Fruit fly (Drosophila melanogaster) whole organism, wandering third instar larva: ENCODE measurements around the gene CG33689.
A peak's percentile ranks its signal among the peaks of the same experiment; 100 is the strongest.

ENCODE experiments used
- Abd-B ChIP-seq: fragments of >200 bp; optimal IDR thresholded peaks from 2 replicates; lab custom pipeline; 2017; ENCODE audit warnings: missing biosample characterization, missing genetic modification characterization
- CG32264 ChIP-seq: fragments of 200-800 bp; sonication (Bioruptor generic); optimal IDR thresholded peaks from 2 replicates; lab custom pipeline; 2016; ENCODE audit warnings: missing biosample characterization, missing genetic modification characterization
- CG9705 ChIP-seq: fragments of 200-800 bp; sonication (Bioruptor generic); optimal IDR thresholded peaks from 2 replicates; lab custom pipeline; 2018; ENCODE audit warnings: missing biosample characterization, mild to moderate bottlenecking, missing genetic modification characterization
- CrebA ChIP-seq: fragments of 200-800 bp; sonication (Bioruptor generic); optimal IDR thresholded peaks from 2 replicates; lab custom pipeline; 2016; ENCODE audit warnings: missing biosample characterization, mild to moderate bottlenecking, missing genetic modification characterization, borderline replicate concordance
- Dif ChIP-seq: fragments of 200-275, 200-300 bp; sonication (Bioruptor generic); optimal IDR thresholded peaks from 2 replicates; lab custom pipeline; 2018; ENCODE audit warnings: missing biosample characterization, missing genetic modification characterization; ENCODE audit not compliant: partially characterized antibody
- GATAd ChIP-seq: sonication (Bioruptor generic); optimal IDR thresholded peaks from 2 replicates; lab custom pipeline; 2016; ENCODE audit warnings: missing biosample characterization, missing genetic modification characterization
- HLH106 ChIP-seq: fragments of 200-800 bp; optimal IDR thresholded peaks from 3 replicates; lab custom pipeline; 2019; ENCODE audit warnings: missing biosample characterization, mild to moderate bottlenecking, missing genetic modification characterization, moderate library complexity
- Hnf4 ChIP-seq: fragments of 200-800 bp; sonication (Bioruptor generic); optimal IDR thresholded peaks from 2 replicates; lab custom pipeline; 2016; ENCODE audit warnings: missing biosample characterization, mild to moderate bottlenecking, missing genetic modification characterization
- Hr78 ChIP-seq: fragments of >200 bp; optimal IDR thresholded peaks from 2 replicates; lab custom pipeline; 2017; ENCODE audit warnings: missing biosample characterization, missing genetic modification characterization
- Jra ChIP-seq: sonication (Bioruptor generic); optimal IDR thresholded peaks from 2 replicates; lab custom pipeline; 2016; ENCODE audit warnings: missing biosample characterization, missing genetic modification characterization
- Mio ChIP-seq: sonication (Bioruptor generic); optimal IDR thresholded peaks from 2 replicates; lab custom pipeline; 2016; ENCODE audit warnings: missing biosample characterization, missing genetic modification characterization
- Myc ChIP-seq: fragments of >200 bp; optimal IDR thresholded peaks from 2 replicates; lab custom pipeline; 2017
- OdsH ChIP-seq: fragments of 200-800 bp; sonication (Bioruptor generic); optimal IDR thresholded peaks from 2 replicates; lab custom pipeline; 2016; ENCODE audit warnings: missing biosample characterization, mild to moderate bottlenecking, missing genetic modification characterization
- Rel ChIP-seq, 2 experiments: fragments of 200-800 bp; sonication (Bioruptor generic) in 1 of 2; optimal IDR thresholded peaks; 2 replicates in 1 of 2; 3 replicates in 1 of 2; lab custom pipeline; 2016 to 2019; ENCODE audit warnings: mild to moderate bottlenecking in 2 of 2, missing biosample characterization in 2 of 2, missing genetic modification characterization in 2 of 2, moderate library complexity in 1 of 2
- Sp1 ChIP-seq: fragments of 200-800 bp; sonication (Bioruptor generic); optimal IDR thresholded peaks from 3 replicates; lab custom pipeline; 2019; ENCODE audit warnings: missing biosample characterization, mild to moderate bottlenecking, missing genetic modification characterization, moderate library complexity
- Vsx2 ChIP-seq: fragments of 200-300, 225-300 bp; sonication (Bioruptor generic); optimal IDR thresholded peaks from 2 replicates; lab custom pipeline; 2018; ENCODE audit warnings: missing biosample characterization, missing genetic modification characterization; ENCODE audit not compliant: partially characterized antibody
- br ChIP-seq: fragments of 200-800 bp; sonication (Bioruptor generic); optimal IDR thresholded peaks from 2 replicates; lab custom pipeline; 2016; ENCODE audit warnings: missing biosample characterization, missing genetic modification characterization
- brk ChIP-seq: fragments of 200-800 bp; sonication (Bioruptor generic); optimal IDR thresholded peaks from 2 replicates; lab custom pipeline; 2016; ENCODE audit warnings: missing biosample characterization, mild to moderate bottlenecking, missing genetic modification characterization
- dl ChIP-seq, 2 experiments: fragments of 175-275, 200-275 bp in 1 of 2; fragments of 200-275 bp in 1 of 2; sonication (Bioruptor generic); optimal IDR thresholded peaks; lab custom pipeline; 2018; ENCODE audit warnings: mild to moderate bottlenecking in 2 of 2, missing biosample characterization in 2 of 2, missing genetic modification characterization in 2 of 2, moderate library complexity in 2 of 2; ENCODE audit not compliant: partially characterized antibody in 2 of 2, insufficient read depth in 1 of 2
- dmrt93B ChIP-seq: fragments of 200-800 bp; sonication (Bioruptor generic); optimal IDR thresholded peaks from 2 replicates; lab custom pipeline; 2018; ENCODE audit warnings: missing biosample characterization, mild to moderate bottlenecking, missing genetic modification characterization
- ey ChIP-seq: fragments of 200-800 bp; sonication (Bioruptor generic); optimal IDR thresholded peaks from 2 replicates; lab custom pipeline; 2016; ENCODE audit warnings: missing biosample characterization, missing genetic modification characterization
- foxo ChIP-seq, 2 experiments: fragments of 200-800 bp; sonication (Bioruptor generic); optimal IDR thresholded peaks; 2 replicates in 1 of 2; 3 replicates in 1 of 2; lab custom pipeline; 2016 to 2017; ENCODE audit warnings: missing biosample characterization in 2 of 2, missing genetic modification characterization in 2 of 2
- fru ChIP-seq: fragments of 200-800 bp; sonication (Bioruptor generic); optimal IDR thresholded peaks from 3 replicates; lab custom pipeline; 2016; ENCODE audit warnings: missing biosample characterization, mild to moderate bottlenecking, missing genetic modification characterization
- h ChIP-seq: fragments of 200-800 bp; sonication (Bioruptor generic); optimal IDR thresholded peaks from 3 replicates; lab custom pipeline; 2016; ENCODE audit warnings: missing biosample characterization, mild to moderate bottlenecking, missing genetic modification characterization
- jim ChIP-seq: fragments of 175-275, 200-325 bp; sonication (Bioruptor generic); optimal IDR thresholded peaks from 2 replicates; lab custom pipeline; 2016; ENCODE audit warnings: missing biosample characterization, mild to moderate bottlenecking, missing genetic modification characterization
- lola ChIP-seq: fragments of >200 bp; optimal IDR thresholded peaks from 2 replicates; lab custom pipeline; 2017; ENCODE audit warnings: missing biosample characterization, missing genetic modification characterization
- pan ChIP-seq: fragments of >200 bp; optimal IDR thresholded peaks from 2 replicates; lab custom pipeline; 2017
- psq ChIP-seq: fragments of 200-800 bp; sonication (Bioruptor generic); optimal IDR thresholded peaks from 3 replicates; lab custom pipeline; 2017; ENCODE audit warnings: missing biosample characterization, mild to moderate bottlenecking, missing genetic modification characterization, moderate library complexity
- rgr ChIP-seq: fragments of 200-800 bp; sonication (Bioruptor generic); optimal IDR thresholded peaks from 3 replicates; lab custom pipeline; 2016; ENCODE audit warnings: missing biosample characterization, mild to moderate bottlenecking, missing genetic modification characterization
- sage ChIP-seq: fragments of 200-800 bp; sonication (Bioruptor generic); optimal IDR thresholded peaks from 2 replicates; lab custom pipeline; 2016; ENCODE audit warnings: missing biosample characterization, mild to moderate bottlenecking, missing genetic modification characterization
- sv ChIP-seq: fragments of 200-800 bp; sonication (Bioruptor generic); optimal IDR thresholded peaks from 3 replicates; lab custom pipeline; 2016; ENCODE audit warnings: missing biosample characterization, missing genetic modification characterization
- tai ChIP-seq: sonication (Bioruptor generic); optimal IDR thresholded peaks from 2 replicates; lab custom pipeline; 2016; ENCODE audit warnings: missing biosample characterization, missing genetic modification characterization
- usp ChIP-seq: fragments of >200 bp; optimal IDR thresholded peaks from 2 replicates; lab custom pipeline; 2017; ENCODE audit warnings: missing biosample characterization, missing genetic modification characterization
- woc ChIP-seq: sonication (Bioruptor generic); optimal IDR thresholded peaks from 2 replicates; lab custom pipeline; 2016; ENCODE audit warnings: missing biosample characterization, mild to moderate bottlenecking, missing genetic modification characterization

CG33689 gene

dm6 chr3L:16211936-16212287 is 11.9 kb downstream of the CG33689 start:
- peak; percentile 66 for TF ChIP-seq psq (GFP tag; lab: Kevin White, UChicago)
- TF ChIP-seq jim, result no peak
- TF ChIP-seq GATAd, result no peak
- peak in 1 of 2 experiments; percentile 36 for TF ChIP-seq foxo (GFP tag; optimal IDR thresholded peaks at IDR 0.05; lab: Kevin White, UChicago)
- TF ChIP-seq usp (GFP tag; lab: Kevin White, UChicago), result no peak
- TF ChIP-seq tai, result no peak
- TF ChIP-seq HLH106 (tag; lab: Kevin White, UChicago), result peak; percentile 5
- TF ChIP-seq Sp1, result peak; percentile 19
- peak; percentile 45 for TF ChIP-seq OdsH (GFP tag; lab: Kevin White, UChicago)
- no peak for TF ChIP-seq CrebA (GFP tag; lab: Kevin White, UChicago)
- TF ChIP-seq Mio (GFP tag; lab: Kevin White, UChicago), result no peak
- TF ChIP-seq Jra, result no peak
- TF ChIP-seq sage (GFP tag; lab: Kevin White, UChicago), result no peak

DNA sequence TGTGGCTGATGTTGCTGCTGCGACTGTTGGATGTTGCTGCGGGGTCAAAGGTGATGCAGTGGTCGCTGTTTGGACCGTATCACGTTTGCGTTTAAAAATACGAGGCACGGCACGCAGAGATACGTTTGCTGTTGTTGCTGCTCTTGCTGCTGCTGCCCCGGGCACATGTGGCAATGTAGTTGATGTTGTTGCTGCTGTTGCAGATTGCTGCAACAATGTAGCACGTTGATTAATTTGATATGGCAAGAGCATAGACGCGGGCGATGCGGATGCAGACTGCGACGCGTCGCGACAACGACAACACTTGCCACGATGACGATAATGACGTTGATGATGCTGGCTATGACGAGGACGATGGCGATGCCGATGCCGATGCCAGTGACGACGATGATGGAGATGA is 13.2 kb downstream of the CG33689 start:
- TF ChIP-seq CG32264 (no peak), Vsx2 (GFP tag; lab: Kevin White, UChicago) (no peak)

DNA sequence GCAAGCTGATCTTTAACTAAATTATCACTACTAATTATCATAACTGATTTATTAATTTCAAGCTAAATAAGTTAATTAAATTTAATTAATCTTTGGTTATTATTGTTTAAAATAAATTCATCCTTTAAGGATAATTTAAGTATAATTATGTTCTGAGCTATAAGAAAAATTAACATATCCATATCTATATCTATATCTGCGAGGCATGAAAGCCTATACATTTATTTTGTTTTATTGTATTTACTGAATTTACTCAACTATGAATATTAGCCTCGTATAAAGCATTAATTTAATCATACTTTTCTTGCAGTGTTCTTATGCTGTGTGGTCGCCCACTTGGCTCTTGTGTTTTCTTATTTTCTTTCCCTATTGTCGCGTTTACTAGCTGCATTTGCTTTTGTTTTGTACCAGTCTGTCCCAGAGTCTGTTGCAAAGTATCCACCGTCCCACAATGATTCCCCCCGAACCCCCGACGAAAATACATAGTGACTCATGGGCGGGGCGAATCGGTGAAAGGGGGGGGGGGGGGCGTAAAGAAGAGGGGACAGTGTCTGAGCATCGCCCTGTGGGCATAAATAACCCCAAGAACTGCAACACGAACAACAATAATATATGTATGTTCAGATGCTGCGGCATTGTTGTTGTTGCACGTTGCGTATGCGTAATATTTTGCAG is 14.6 kb downstream of the CG33689 start:
- TF ChIP-seq dl (GFP tag; optimal IDR thresholded peaks at IDR 0.05; lab: Kevin White, UChicago; ENCODE audit: insufficient read depth in 1 of 2, partially characterized antibody in 2 of 2) (no peak), pan (lab: Kevin White, UChicago) (no peak), ey (GFP tag; lab: Kevin White, UChicago) (no peak), Hnf4 (GFP tag; lab: Kevin White, UChicago) (no peak), Vsx2 (GFP tag; lab: Kevin White, UChicago) (no peak), foxo (GFP tag; optimal IDR thresholded peaks at IDR 0.05; lab: Kevin White, UChicago) (no peak), dmrt93B (GFP tag; lab: Kevin White, UChicago) (no peak), lola (GFP tag; lab: Kevin White, UChicago) (no peak), OdsH (GFP tag; lab: Kevin White, UChicago) (no peak), rgr (GFP tag; lab: Kevin White, UChicago) (no peak), brk (GFP tag; lab: Kevin White, UChicago) (no peak), psq (GFP tag; lab: Kevin White, UChicago) (no peak), Jra (no peak), Hr78 (GFP tag; lab: Kevin White, UChicago) (no peak), Dif (GFP tag; lab: Kevin White, UChicago) (no peak), sv (GFP tag; lab: Kevin White, UChicago) (no peak), fru (GFP tag; lab: Kevin White, UChicago) (no peak), Sp1 (no peak)

DNA sequence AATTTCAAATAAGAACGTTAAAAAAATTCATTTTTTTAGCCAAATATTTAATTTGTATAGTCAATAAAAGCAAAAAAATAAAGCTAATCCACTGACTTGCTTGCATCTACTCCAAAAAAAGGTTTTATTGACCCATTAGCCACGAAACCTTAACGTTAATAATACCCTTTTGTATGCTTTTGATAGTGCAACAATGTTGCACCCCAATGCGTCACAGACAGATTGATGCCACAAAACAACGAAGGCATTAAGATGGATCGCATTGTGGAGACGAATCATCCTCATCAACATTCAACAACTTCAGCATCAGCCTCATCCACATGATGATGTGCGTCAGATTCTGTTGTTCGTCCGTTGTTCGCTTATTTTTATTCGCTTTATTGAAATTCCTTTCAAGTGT is 15.4 kb downstream of the CG33689 start:
- no peak for TF ChIP-seq woc (GFP tag; lab: Kevin White, UChicago)
- TF ChIP-seq pan (lab: Kevin White, UChicago), result no peak
- no peak for TF ChIP-seq psq (GFP tag; lab: Kevin White, UChicago)
- TF ChIP-seq Abd-B (GFP tag; lab: Kevin White, UChicago), result no peak
- no peak for TF ChIP-seq h (GFP tag; lab: Kevin White, UChicago)
- no peak for TF ChIP-seq ey (GFP tag; lab: Kevin White, UChicago)
- no peak for TF ChIP-seq br
- TF ChIP-seq foxo (GFP tag; optimal IDR thresholded peaks at IDR 0.05; lab: Kevin White, UChicago), result no peak
- TF ChIP-seq HLH106 (tag; lab: Kevin White, UChicago), result no peak
- TF ChIP-seq Hr78 (GFP tag; lab: Kevin White, UChicago), result no peak
- no peak for TF ChIP-seq Myc (lab: Kevin White, UChicago)
- TF ChIP-seq dl (GFP tag; optimal IDR thresholded peaks at IDR 0.05; lab: Kevin White, UChicago; ENCODE audit: insufficient read depth in 1 of 2, partially characterized antibody in 2 of 2), result no peak
- TF ChIP-seq dmrt93B (GFP tag; lab: Kevin White, UChicago), result no peak
- no peak for TF ChIP-seq CG9705
- TF ChIP-seq Vsx2 (GFP tag; lab: Kevin White, UChicago), result no peak
- no peak for TF ChIP-seq tai
- TF ChIP-seq Rel (GFP tag; optimal IDR thresholded peaks at IDR 0.05; lab: Kevin White, UChicago), result no peak
- TF ChIP-seq Rel (tag; optimal IDR thresholded peaks at IDR 0.05; lab: Kevin White, UChicago), result no peak
- TF ChIP-seq Mio (GFP tag; lab: Kevin White, UChicago), result no peak
- no peak for TF ChIP-seq lola (GFP tag; lab: Kevin White, UChicago)
